Fruit fly (Drosophila melanogaster): ENCODE data around the gene CG33766.

The CG33766 gene

DNA sequence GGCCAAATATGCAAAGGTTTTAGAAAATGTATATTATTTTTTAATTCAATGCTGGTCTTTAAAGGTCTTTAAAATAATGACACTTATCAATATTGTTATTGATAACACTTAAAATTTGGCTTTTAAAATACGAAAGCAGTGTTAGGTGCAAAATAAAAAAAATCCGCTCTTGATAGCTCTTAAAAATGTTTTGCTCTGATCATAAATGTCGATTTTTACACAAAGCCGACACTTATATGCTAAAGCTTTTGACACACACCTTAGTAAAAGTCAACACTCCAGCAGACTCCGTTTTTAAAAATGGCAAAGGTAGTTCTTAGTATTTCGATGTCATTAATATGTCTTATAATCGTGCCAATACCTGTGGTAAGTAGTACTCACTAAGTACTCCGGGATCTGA is at the start of gene CG33766:
TSS of gene CG33766 (plus strand) at position 301 of the 400 bp plus-strand sequence.
- TF ChIP-seq Dref (GFP tag; IDR thresholded peaks at IDR 0.05) (no peak), dysf (GFP tag; IDR thresholded peaks at IDR 0.05) (no peak), D19A (tag; optimal IDR thresholded peaks at IDR 0.05) (no peak), CG7271 (tag; optimal IDR thresholded peaks at IDR 0.05) (no peak), yki (optimal IDR thresholded peaks at IDR 0.05) (no peak), Fer3 (tag; optimal IDR thresholded peaks at IDR 0.05) (no peak)

DNA sequence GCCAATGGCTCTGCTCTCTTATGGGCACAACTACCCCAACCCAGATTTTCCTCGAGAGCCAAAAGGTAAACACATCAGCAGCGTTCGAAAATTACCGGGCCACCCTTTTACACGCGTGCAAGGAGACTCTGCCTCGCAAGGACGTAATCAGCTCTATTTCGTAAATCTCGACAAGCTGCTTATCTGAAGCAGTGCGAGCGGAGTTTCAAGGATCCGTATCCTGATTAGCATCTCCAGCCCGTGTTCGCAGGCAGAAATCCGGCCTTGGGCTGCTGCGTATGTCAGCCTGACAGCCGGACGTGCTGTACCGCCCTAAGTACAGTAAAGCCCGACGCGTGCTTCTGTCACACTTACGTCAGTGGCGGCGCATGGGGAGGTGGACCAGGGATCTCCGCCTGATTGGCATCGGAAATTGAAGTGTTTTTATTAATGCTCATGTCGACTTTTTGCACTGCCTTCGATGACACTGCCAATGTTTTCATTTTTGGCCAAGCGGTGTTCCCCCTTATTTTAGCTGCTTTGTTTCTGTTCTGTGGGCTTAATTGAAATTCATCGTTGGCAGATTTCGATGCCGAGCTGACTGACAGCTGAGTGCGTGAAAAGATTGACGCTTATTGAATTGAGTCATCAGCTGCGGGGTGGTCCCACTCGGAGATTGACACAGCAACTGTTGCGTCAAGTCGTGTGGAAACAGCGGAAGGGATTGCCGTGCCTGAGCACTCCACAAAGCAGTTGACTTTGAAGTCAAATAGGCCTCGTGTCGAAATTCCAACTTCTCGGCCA is 39.6 kb upstream of the CG33766 start, which contains the start of gene ND-B14.5AL:
TSS of gene ND-B14.5AL (plus strand) at position 733 of the 783 bp plus-strand sequence.
- TF ChIP-seq oc (tag; optimal IDR thresholded peaks at IDR 0.05) = peak; percentile 81
- TF ChIP-seq grau (tag; optimal IDR thresholded peaks at IDR 0.05) = peak; percentile 28
- TF ChIP-seq CG2120 (GFP tag; optimal IDR thresholded peaks at IDR 0.05) = no peak
- TF ChIP-seq H15 (GFP tag; IDR thresholded peaks at IDR 0.05) = 0 out of 3 replicates have a peak, but pooled peaks have one; percentile 14
- peak; percentile 72 for TF ChIP-seq grn (GFP tag; optimal IDR thresholded peaks at IDR 0.05)
- TF ChIP-seq pros (GFP tag; optimal IDR thresholded peaks at IDR 0.05) = peak; percentile 30
- TF ChIP-seq Hey (tag; optimal IDR thresholded peaks at IDR 0.05) = peak; percentile 93
- no peak for TF ChIP-seq CkIIα-i1 (GFP tag; IDR thresholded peaks at IDR 0.05)
- TF ChIP-seq Ets65A (GFP tag) = peak; percentile 40

DNA sequence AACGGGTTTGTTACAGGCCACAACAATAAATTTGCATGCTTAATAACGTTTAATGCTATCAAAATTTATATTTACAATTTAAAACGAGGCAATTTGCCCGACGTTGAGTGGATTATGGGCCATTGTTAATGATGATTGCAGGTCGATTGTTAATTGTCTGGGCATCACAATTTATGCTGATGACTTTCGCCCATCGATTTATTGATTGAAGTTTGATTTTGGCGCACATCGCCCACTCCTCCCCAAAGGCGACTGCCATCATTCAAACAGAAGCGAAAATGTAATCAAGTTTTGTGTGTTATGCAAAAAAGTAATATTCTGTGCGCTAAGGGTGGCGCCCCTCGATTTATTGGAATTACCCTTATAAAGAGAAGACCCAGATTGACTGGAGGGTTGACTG is 38.4 kb upstream of the CG33766 start:
- peak; percentile 92 for TF ChIP-seq onecut (GFP tag; IDR thresholded peaks at IDR 0.05)
- no peak for TF ChIP-seq odd (GFP tag; optimal IDR thresholded peaks at IDR 0.05)
- no peak for TF ChIP-seq Mrtf (GFP tag; IDR thresholded peaks at IDR 0.05)
- no peak for TF ChIP-seq NC2β (GFP tag; optimal IDR thresholded peaks at IDR 0.05)
- no peak for TF ChIP-seq en (GFP tag; optimal IDR thresholded peaks at IDR 0.05)
- no peak for TF ChIP-seq gsb-n (tag; optimal IDR thresholded peaks at IDR 0.05)
- TF ChIP-seq Sin3A (optimal IDR thresholded peaks at IDR 0.05) = no peak
- TF ChIP-seq CG11723 (GFP tag; optimal IDR thresholded peaks at IDR 0.05) = no peak
- TF ChIP-seq bigmax (GFP tag; optimal IDR thresholded peaks at IDR 0.05) = no peak
- TF ChIP-seq CG6254 (GFP tag; optimal IDR thresholded peaks at IDR 0.05) = peak; percentile 11
- TF ChIP-seq Hr3 (GFP tag; optimal IDR thresholded peaks at IDR 0.05) = no peak
- no peak for TF ChIP-seq dimm (GFP tag; IDR thresholded peaks at IDR 0.05)
- TF ChIP-seq ftz-f1 (GFP tag; optimal IDR thresholded peaks at IDR 0.05) = no peak
- no peak for TF ChIP-seq CG17385 (GFP tag; optimal IDR thresholded peaks at IDR 0.05)
- TF ChIP-seq schlank (tag; optimal IDR thresholded peaks at IDR 0.05) = no peak
- TF ChIP-seq Poxn (GFP tag; IDR thresholded peaks at IDR 0.05) = no peak
- TF ChIP-seq cwo (GFP tag; optimal IDR thresholded peaks at IDR 0.05) = no peak
- no peak for TF ChIP-seq cato (GFP tag; optimal IDR thresholded peaks at IDR 0.05; ENCODE audit: borderline replicate concordance)
- TF ChIP-seq CG30403 (GFP tag; optimal IDR thresholded peaks at IDR 0.05) = no peak
- TF ChIP-seq dan (GFP tag; IDR thresholded peaks at IDR 0.05) = no peak
- no peak for TF ChIP-seq dati (GFP tag; IDR thresholded peaks at IDR 0.05)
- peak; percentile 44 for TF ChIP-seq abd-A (tag; optimal IDR thresholded peaks at IDR 0.05)

DNA sequence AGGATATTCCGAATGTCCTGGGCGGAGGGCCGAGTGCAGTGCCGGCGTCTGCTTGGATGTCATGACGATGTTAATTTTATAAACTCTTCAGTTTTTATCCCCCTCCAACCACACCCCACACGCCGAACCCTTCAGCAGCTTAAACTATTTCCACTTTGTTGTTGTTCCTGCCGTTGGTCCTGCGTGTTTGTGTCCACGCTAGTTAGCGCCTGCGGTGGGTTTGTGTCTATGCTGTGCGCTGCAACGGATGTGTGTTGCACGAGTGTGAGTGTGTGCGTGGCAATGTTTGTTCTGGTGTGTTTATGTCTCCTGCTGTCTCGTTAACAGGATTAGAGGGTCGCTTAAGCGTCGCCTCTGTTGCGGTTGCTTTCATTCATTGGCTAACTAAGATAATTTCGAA is 28.6 kb upstream of the CG33766 start:
- TF ChIP-seq Atf-2 (GFP tag; optimal IDR thresholded peaks at IDR 0.05) (no peak), pita (GFP tag; optimal IDR thresholded peaks at IDR 0.05) (peak; percentile 39), Ets65A (GFP tag) (peak; percentile 79), Vsx1 (GFP tag; optimal IDR thresholded peaks at IDR 0.05) (no peak), cg (GFP tag; optimal IDR thresholded peaks at IDR 0.05) (peak; percentile 22), BtbVII (GFP tag; optimal IDR thresholded peaks at IDR 0.05) (no peak), CG9437 (GFP tag; optimal IDR thresholded peaks at IDR 0.05) (no peak), en (GFP tag; optimal IDR thresholded peaks at IDR 0.05) (no peak), repo (GFP tag; optimal IDR thresholded peaks at IDR 0.05) (no peak), dan (GFP tag; IDR thresholded peaks at IDR 0.05) (no peak), Med (GFP tag) (peak; percentile 41), dpn (GFP tag; optimal IDR thresholded peaks at IDR 0.05) (no peak), CG14710 (tag; optimal IDR thresholded peaks at IDR 0.05) (no peak), CG2199 (GFP tag; IDR thresholded peaks at IDR 0.05) (0 out of 3 replicates have a peak, but pooled peaks have one; percentile 50), CTCF (GFP tag; optimal IDR thresholded peaks at IDR 0.05) (peak; percentile 41)

Measured in whole organism, embryonic.